Fruit fly (Drosophila melanogaster): ENCODE results near the gene Acbp4.
A peak's percentile ranks its signal among the peaks of the same experiment; 100 is the strongest.

- TF ChIP-seq CG32121 (GFP tag; IDR thresholded peaks at IDR 0.05): no peak
- TF ChIP-seq D1 (tag; optimal IDR thresholded peaks at IDR 0.05): no peak
- no peak for TF ChIP-seq CG10348 (GFP tag; IDR thresholded peaks at IDR 0.05)
- no peak for TF ChIP-seq CG4496 (GFP tag; IDR thresholded peaks at IDR 0.05)
- TF ChIP-seq fd96Ca (GFP tag; IDR thresholded peaks at IDR 0.05): no peak
- TF ChIP-seq CG34367 (tag; optimal IDR thresholded peaks at IDR 0.05): no peak
- TF ChIP-seq Pif1B (GFP tag; optimal IDR thresholded peaks at IDR 0.05): no peak
- no peak for TF ChIP-seq Pif1A (GFP tag; optimal IDR thresholded peaks at IDR 0.05)
- TF ChIP-seq CG12605 (GFP tag; IDR thresholded peaks at IDR 0.05): no peak
- TF ChIP-seq Ets98B (GFP tag; IDR thresholded peaks at IDR 0.05): no peak
- TF ChIP-seq CG17806 (tag; optimal IDR thresholded peaks at IDR 0.05): peak; percentile 48
- no peak for TF ChIP-seq CG13204 (GFP tag; optimal IDR thresholded peaks at IDR 0.05)
- peak; percentile 49 for TF ChIP-seq CG15710 (tag; optimal IDR thresholded peaks at IDR 0.05)
Observed at dm6 chr3L:7087347-7087746, 40.7 kb downstream of the Acbp4 start.
